Fruit fly (Drosophila melanogaster) S2 (cell line): ENCODE results near the gene CG15717.

Experiments
- CG8478 ChIP-seq: fragments of >200 bp; optimal IDR thresholded peaks from 2 replicates; lab custom pipeline; 2018
- CTCF ChIP-seq, 2 experiments: fragments of >200 bp; optimal IDR thresholded peaks; 2 replicates each; lab custom pipeline; 2018

DNA sequence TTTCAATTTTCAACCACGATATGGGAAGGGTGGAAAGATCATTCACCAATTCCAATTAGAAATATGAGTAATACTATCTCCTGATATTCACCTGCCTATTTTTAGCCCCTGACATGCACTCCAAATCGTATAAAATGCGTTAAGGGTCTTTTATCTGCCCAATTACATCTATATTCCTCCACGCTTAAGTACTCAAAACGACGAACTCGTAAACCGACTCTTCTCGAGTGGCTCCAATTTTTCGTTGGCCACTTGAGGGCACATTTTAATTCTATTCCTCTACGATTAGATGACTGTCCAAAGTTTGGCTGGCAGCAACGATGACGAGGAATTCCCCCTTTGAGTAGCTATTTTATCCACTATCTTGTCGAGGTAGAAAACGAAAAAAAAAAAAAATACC is 26.9 kb upstream of the CG15717 start:
- no peak for TF ChIP-seq CG8478
- no peak for TF ChIP-seq CTCF (optimal IDR thresholded peaks at IDR 0.05; lab: Kevin White, UChicago)
